Worm (Caenorhabditis elegans) whole organism, midembryonic: Measurements from ENCODE around the gene flp-9.

Source experiments
- T22C8.4 ChIP-seq: fragments of 200-800 bp; sonication (Bioruptor generic); IDR thresholded peaks from 2 replicates; pipeline ENCODE4 v1.3.6; 2022; ENCODE audit warnings: missing genetic modification characterization, missing compliant biosample characterization
- cog-1 ChIP-seq: sonication (generic microtip); optimal IDR thresholded peaks from 2 replicates; lab custom pipeline; 2016; ENCODE audit warnings: missing genetic modification characterization, missing compliant biosample characterization
- flt-1 ChIP-seq: fragments of 200-800 bp; sonication (Bioruptor generic); IDR thresholded peaks from 2 replicates; pipeline ENCODE4 v1.3.6; 2022; ENCODE audit warnings: missing genetic modification characterization, missing compliant biosample characterization
- klf-2 ChIP-seq: fragments of 200-800 bp; sonication (Bioruptor generic); conservative IDR thresholded peaks from 2 replicates; pipeline ENCODE4 v1.3.6; 2022; ENCODE audit warnings: missing genetic modification reagents, missing genetic modification characterization, missing compliant biosample characterization
- med-1 ChIP-seq: sonication (generic microtip); optimal IDR thresholded peaks from 2 replicates; lab custom pipeline; 2017; ENCODE audit warnings: missing genetic modification characterization, mild to moderate bottlenecking, missing compliant biosample characterization, antibody characterized with exemption, missing genetic modification reagents; ENCODE audit not compliant: insufficient read depth
- ref-1 ChIP-seq: fragments of 200-800 bp; sonication (Bioruptor generic); conservative IDR thresholded peaks from 2 replicates; pipeline ENCODE4 v1.3.6; 2022; ENCODE audit warnings: missing genetic modification reagents, missing genetic modification characterization, missing compliant biosample characterization
- tab-1 ChIP-seq: fragments of 200-800 bp; sonication (Bioruptor generic); IDR thresholded peaks from 2 replicates; pipeline ENCODE4 v1.3.6; 2022; ENCODE audit warnings: missing genetic modification characterization, missing compliant biosample characterization
- ztf-23 ChIP-seq: fragments of 200-800 bp; sonication (Bioruptor generic); IDR thresholded peaks from 2 replicates; pipeline ENCODE4 v1.3.6; 2022; ENCODE audit warnings: missing genetic modification reagents, missing genetic modification characterization, missing compliant biosample characterization
- ztf-29 ChIP-seq: fragments of 200-800 bp; sonication (Bioruptor generic); IDR thresholded peaks from 2 replicates; pipeline ENCODE4 v1.3.6; 2022; ENCODE audit warnings: missing genetic modification reagents, missing genetic modification characterization, missing compliant biosample characterization

flp-9 gene

ce11 chrIV:12757470-12757869 is at the start of gene flp-9:
flp-9 (minus strand) TSS chrIV:12757570.
- TF ChIP-seq flt-1 (GFP tag; lab: Robert Waterston, UW): no peak
- no peak for TF ChIP-seq ztf-29 (GFP tag; lab: Robert Waterston, UW)
- no peak for TF ChIP-seq med-1 (GFP tag; lab: Kevin White, UChicago)
- TF ChIP-seq ref-1 (GFP tag; lab: Robert Waterston, UW): no peak
- no peak for TF ChIP-seq T22C8.4 (GFP tag; lab: Robert Waterston, UW)
- no peak for TF ChIP-seq cog-1 (tag; lab: Kevin White, UChicago)
- TF ChIP-seq tab-1 (GFP tag; lab: Robert Waterston, UW): no peak
- no peak for TF ChIP-seq klf-2 (GFP tag; lab: Robert Waterston, UW)
- no peak for TF ChIP-seq ztf-23 (GFP tag; lab: Robert Waterston, UW)

- TF ChIP-seq cog-1 (tag; lab: Kevin White, UChicago): no peak
- no peak for TF ChIP-seq ztf-29 (GFP tag; lab: Robert Waterston, UW)
- no peak for TF ChIP-seq ztf-23 (GFP tag; lab: Robert Waterston, UW)
- no peak for TF ChIP-seq med-1 (GFP tag; lab: Kevin White, UChicago)
- no peak for TF ChIP-seq ref-1 (GFP tag; lab: Robert Waterston, UW)
- no peak for TF ChIP-seq T22C8.4 (GFP tag; lab: Robert Waterston, UW)
- no peak for TF ChIP-seq flt-1 (GFP tag; lab: Robert Waterston, UW)
- no peak for TF ChIP-seq klf-2 (GFP tag; lab: Robert Waterston, UW)
- no peak for TF ChIP-seq tab-1 (GFP tag; lab: Robert Waterston, UW)
Observed at ce11 chrIV:12805595-12805994, 48.2 kb upstream of the flp-9 start, which contains the start of gene F07C6.4. F07C6.4 (plus strand) TSS chrIV:12805924.

ce11 chrIV:12796811-12797210 is 39.4 kb upstream of the flp-9 start:
- TF ChIP-seq ztf-29 (GFP tag; lab: Robert Waterston, UW) (no peak), ztf-23 (GFP tag; lab: Robert Waterston, UW) (no peak), T22C8.4 (GFP tag; lab: Robert Waterston, UW) (no peak), tab-1 (GFP tag; lab: Robert Waterston, UW) (no peak), flt-1 (GFP tag; lab: Robert Waterston, UW) (no peak), cog-1 (tag; lab: Kevin White, UChicago) (no peak)

ce11 chrIV:12795371-12795936 is 38.1 kb upstream of the flp-9 start:
- TF ChIP-seq ref-1 (GFP tag; lab: Robert Waterston, UW): no peak
- no peak for TF ChIP-seq tab-1 (GFP tag; lab: Robert Waterston, UW)
- no peak for TF ChIP-seq cog-1 (tag; lab: Kevin White, UChicago)
- no peak for TF ChIP-seq flt-1 (GFP tag; lab: Robert Waterston, UW)
- no peak for TF ChIP-seq ztf-23 (GFP tag; lab: Robert Waterston, UW)
- TF ChIP-seq klf-2 (GFP tag; lab: Robert Waterston, UW): no peak
- no peak for TF ChIP-seq T22C8.4 (GFP tag; lab: Robert Waterston, UW)
- no peak for TF ChIP-seq med-1 (GFP tag; lab: Kevin White, UChicago)
- no peak for TF ChIP-seq ztf-29 (GFP tag; lab: Robert Waterston, UW)

ce11 chrIV:12793621-12794020 is 36.3 kb upstream of the flp-9 start, which contains the start of gene pin-2:
pin-2 (plus strand) TSS chrIV:12793847.
- TF ChIP-seq ztf-23 (GFP tag; lab: Robert Waterston, UW): no peak
- TF ChIP-seq flt-1 (GFP tag; lab: Robert Waterston, UW): no peak
- TF ChIP-seq ztf-29 (GFP tag; lab: Robert Waterston, UW): no peak
- no peak for TF ChIP-seq klf-2 (GFP tag; lab: Robert Waterston, UW)
- no peak for TF ChIP-seq med-1 (GFP tag; lab: Kevin White, UChicago)
- TF ChIP-seq tab-1 (GFP tag; lab: Robert Waterston, UW): no peak
- TF ChIP-seq T22C8.4 (GFP tag; lab: Robert Waterston, UW): no peak
- no peak for TF ChIP-seq ref-1 (GFP tag; lab: Robert Waterston, UW)
- no peak for TF ChIP-seq cog-1 (tag; lab: Kevin White, UChicago)

ce11 chrIV:12792494-12792893 is 35.1 kb upstream of the flp-9 start, which contains the start of gene F07C6.6:
F07C6.6 (plus strand) TSS chrIV:12792794.
- TF ChIP-seq flt-1 (GFP tag; lab: Robert Waterston, UW) (no peak), klf-2 (GFP tag; lab: Robert Waterston, UW) (no peak), tab-1 (GFP tag; lab: Robert Waterston, UW) (no peak), ztf-29 (GFP tag; lab: Robert Waterston, UW) (no peak), med-1 (GFP tag; lab: Kevin White, UChicago) (no peak), ref-1 (GFP tag; lab: Robert Waterston, UW) (no peak), cog-1 (tag; lab: Kevin White, UChicago) (no peak)

- no peak for TF ChIP-seq ref-1 (GFP tag; lab: Robert Waterston, UW)
- TF ChIP-seq ztf-29 (GFP tag; lab: Robert Waterston, UW): no peak
- TF ChIP-seq med-1 (GFP tag; lab: Kevin White, UChicago): no peak
- no peak for TF ChIP-seq cog-1 (tag; lab: Kevin White, UChicago)
- no peak for TF ChIP-seq T22C8.4 (GFP tag; lab: Robert Waterston, UW)
- no peak for TF ChIP-seq flt-1 (GFP tag; lab: Robert Waterston, UW)
- no peak for TF ChIP-seq klf-2 (GFP tag; lab: Robert Waterston, UW)
- TF ChIP-seq tab-1 (GFP tag; lab: Robert Waterston, UW): no peak
- no peak for TF ChIP-seq ztf-23 (GFP tag; lab: Robert Waterston, UW)
Observed at ce11 chrIV:12790871-12791270, 33.5 kb upstream of the flp-9 start, which contains the start of gene F07C6.2. F07C6.2 (plus strand) TSS chrIV:12791171.

- no peak for TF ChIP-seq tab-1 (GFP tag; lab: Robert Waterston, UW)
- no peak for TF ChIP-seq ztf-29 (GFP tag; lab: Robert Waterston, UW)
- TF ChIP-seq ztf-23 (GFP tag; lab: Robert Waterston, UW): no peak
- TF ChIP-seq T22C8.4 (GFP tag; lab: Robert Waterston, UW): no peak
- no peak for TF ChIP-seq flt-1 (GFP tag; lab: Robert Waterston, UW)
- no peak for TF ChIP-seq cog-1 (tag; lab: Kevin White, UChicago)
- no peak for TF ChIP-seq ref-1 (GFP tag; lab: Robert Waterston, UW)
- no peak for TF ChIP-seq med-1 (GFP tag; lab: Kevin White, UChicago)
- no peak for TF ChIP-seq klf-2 (GFP tag; lab: Robert Waterston, UW)
Observed at ce11 chrIV:12789088-12789487, 31.7 kb upstream of the flp-9 start, which contains the start of gene F07C6.3. F07C6.3 (plus strand) TSS chrIV:12789235.
